Worm (Caenorhabditis elegans) whole organism, L1 larva: Measurements from ENCODE around the gene his-38.

Experiments used
- C34B4.2 ChIP-seq: sonication (generic microtip); optimal IDR thresholded peaks from 2 replicates; lab custom pipeline; 2017; ENCODE audit warnings: mild to moderate bottlenecking, missing genetic modification characterization, missing compliant biosample characterization
- aha-1 ChIP-seq: fragments of 150-350 bp; optimal IDR thresholded peaks from 2 replicates; lab custom pipeline; 2014; ENCODE audit warnings: missing biosample characterization, missing genetic modification characterization
- ama-1 ChIP-seq: fragments of 150-350 bp; optimal IDR thresholded peaks from 2 replicates; lab custom pipeline; 2014
- blmp-1 ChIP-seq: fragments of 150-350 bp; optimal IDR thresholded peaks from 2 replicates; lab custom pipeline; 2014; ENCODE audit warnings: missing biosample characterization, missing genetic modification characterization
- ceh-63 ChIP-seq: fragments of 200-800 bp; sonication (Bioruptor generic); optimal IDR thresholded peaks from 2 replicates; lab custom pipeline; 2018; ENCODE audit warnings: mild to moderate bottlenecking, missing genetic modification characterization, missing compliant biosample characterization
- ceh-82 ChIP-seq, 3 experiments: fragments of 150-350 bp in 1 of 3; sonication (generic microtip) in 2 of 3; optimal IDR thresholded peaks; 2 replicates each; lab custom pipeline; 2014 to 2017; ENCODE audit warnings: missing biosample characterization in 3 of 3, missing genetic modification characterization in 3 of 3
- ceh-88 ChIP-seq: fragments of 200-800 bp; sonication (Bioruptor generic); IDR thresholded peaks from 2 replicates; pipeline ENCODE4 v1.3.6; 2022; ENCODE audit warnings: missing genetic modification characterization, missing compliant biosample characterization
- ceh-90 ChIP-seq: sonication (generic microtip); optimal IDR thresholded peaks from 2 replicates; lab custom pipeline; 2016; ENCODE audit warnings: missing genetic modification characterization, missing compliant biosample characterization
- efl-1 ChIP-seq, 4 experiments: fragments of 150-350 bp; optimal IDR thresholded peaks in 3 of 4; peaks in 1 of 4; 1 replicate in 1 of 4; 2 replicates in 3 of 4; lab custom pipeline; 2014; ENCODE audit warnings: missing biosample characterization in 2 of 4, missing genetic modification characterization in 2 of 4, missing genetic modification reagents in 2 of 4
- elt-2 ChIP-seq: sonication (generic microtip); optimal IDR thresholded peaks from 2 replicates; lab custom pipeline; 2016; ENCODE audit warnings: missing genetic modification characterization, mild to moderate bottlenecking, inconsistent platforms, missing compliant biosample characterization, missing genetic modification reagents
- elt-3 ChIP-seq, 6 experiments: fragments of 150-350 bp in 1 of 6; sonication (generic microtip); optimal IDR thresholded peaks; 2 replicates each; lab custom pipeline; 2017 to 2018; ENCODE audit warnings: missing biosample characterization in 6 of 6, missing genetic modification characterization in 6 of 6, inconsistent platforms in 1 of 6
- fkh-10 ChIP-seq: sonication (generic microtip); optimal IDR thresholded peaks from 2 replicates; lab custom pipeline; 2017; ENCODE audit warnings: missing biosample characterization, missing genetic modification reagents, missing genetic modification characterization
- fkh-4 ChIP-seq: sonication (generic microtip); optimal IDR thresholded peaks from 2 replicates; lab custom pipeline; 2016; ENCODE audit warnings: missing compliant biosample characterization, missing genetic modification characterization, borderline replicate concordance
- fos-1 ChIP-seq: fragments of 150-350 bp; optimal IDR thresholded peaks from 2 replicates; lab custom pipeline; 2014; ENCODE audit warnings: missing biosample characterization, missing genetic modification characterization
- hpl-2 ChIP-seq: fragments of 150-350 bp; optimal IDR thresholded peaks from 2 replicates; lab custom pipeline; 2014; ENCODE audit warnings: missing biosample characterization, missing genetic modification reagents, missing genetic modification characterization
- irx-1 ChIP-seq: sonication (generic microtip); optimal IDR thresholded peaks from 2 replicates; lab custom pipeline; 2016; ENCODE audit warnings: missing genetic modification characterization, missing compliant biosample characterization
- jun-1 ChIP-seq: fragments of 150-350 bp; optimal IDR thresholded peaks from 2 replicates; lab custom pipeline; 2014; ENCODE audit warnings: missing biosample characterization, missing genetic modification reagents, missing genetic modification characterization
- lin-15B ChIP-seq: fragments of 150-350 bp; sonication (generic microtip); optimal IDR thresholded peaks from 3 replicates; lab custom pipeline; 2014; ENCODE audit warnings: missing biosample characterization, missing genetic modification characterization
- lin-35 ChIP-seq, 2 experiments: fragments of 150-350 bp; optimal IDR thresholded peaks; 2 replicates each; lab custom pipeline; 2014; ENCODE audit warnings: missing biosample characterization in 2 of 2, missing genetic modification characterization in 2 of 2, missing genetic modification reagents in 2 of 2
- lsy-2 ChIP-seq, 2 experiments: fragments of 150-350 bp; optimal IDR thresholded peaks; 2 replicates each; lab custom pipeline; 2014; ENCODE audit warnings: missing biosample characterization in 2 of 2, missing genetic modification characterization in 2 of 2
- mdl-1 ChIP-seq, 2 experiments: fragments of 150-350 bp; optimal IDR thresholded peaks; 2 replicates each; lab custom pipeline; 2014 to 2017; ENCODE audit warnings: missing biosample characterization in 2 of 2, missing genetic modification characterization in 2 of 2, inconsistent platforms in 1 of 2
- mep-1 ChIP-seq: fragments of 150-350 bp; optimal IDR thresholded peaks from 2 replicates; lab custom pipeline; 2014; ENCODE audit warnings: missing biosample characterization, missing genetic modification characterization
- nhr-20 ChIP-seq: sonication (generic microtip); optimal IDR thresholded peaks from 2 replicates; lab custom pipeline; 2016; ENCODE audit warnings: mild to moderate bottlenecking, missing genetic modification characterization, missing compliant biosample characterization
- nhr-237 ChIP-seq: fragments of 150-350 bp; optimal IDR thresholded peaks from 2 replicates; lab custom pipeline; 2014; ENCODE audit warnings: missing biosample characterization, missing genetic modification characterization
- nhr-28 ChIP-seq: fragments of 150-350 bp; optimal IDR thresholded peaks from 2 replicates; lab custom pipeline; 2014; ENCODE audit warnings: missing biosample characterization, missing genetic modification characterization
- nhr-47 ChIP-seq: sonication (generic microtip); optimal IDR thresholded peaks from 2 replicates; lab custom pipeline; 2016; ENCODE audit warnings: mild to moderate bottlenecking, missing genetic modification characterization, moderate library complexity, missing compliant biosample characterization
- nhr-71 ChIP-seq: sonication (generic microtip); optimal IDR thresholded peaks from 2 replicates; lab custom pipeline; 2016; ENCODE audit warnings: mild to moderate bottlenecking, missing genetic modification characterization, moderate library complexity, missing compliant biosample characterization
- nhr-90 ChIP-seq: sonication (generic microtip); optimal IDR thresholded peaks from 2 replicates; lab custom pipeline; 2016; ENCODE audit warnings: mild to moderate bottlenecking, missing genetic modification characterization, missing compliant biosample characterization; ENCODE audit not compliant: poor library complexity
- pqm-1 ChIP-seq: sonication (generic microtip); optimal IDR thresholded peaks from 3 replicates; lab custom pipeline; 2017; ENCODE audit warnings: missing biosample characterization, missing genetic modification characterization
- skn-1 ChIP-seq: fragments of 150-350 bp; optimal IDR thresholded peaks from 2 replicates; lab custom pipeline; 2014; ENCODE audit warnings: missing biosample characterization, missing genetic modification characterization
- snpc-4 ChIP-seq: fragments of 150-350 bp; optimal IDR thresholded peaks from 2 replicates; lab custom pipeline; 2014; ENCODE audit warnings: missing biosample characterization, missing genetic modification characterization
- sptf-1 ChIP-seq: fragments of 150-350 bp; optimal IDR thresholded peaks from 2 replicates; lab custom pipeline; 2014; ENCODE audit warnings: missing biosample characterization, missing genetic modification characterization
- tbx-2 ChIP-seq: sonication (generic microtip); optimal IDR thresholded peaks from 2 replicates; lab custom pipeline; 2016; ENCODE audit warnings: missing genetic modification characterization, missing compliant biosample characterization
- xbp-1 ChIP-seq: sonication (generic microtip); optimal IDR thresholded peaks from 2 replicates; lab custom pipeline; 2016; ENCODE audit warnings: missing genetic modification characterization, missing compliant biosample characterization
- zag-1 ChIP-seq: fragments of 150-350 bp; optimal IDR thresholded peaks from 2 replicates; lab custom pipeline; 2014; ENCODE audit warnings: missing biosample characterization, missing genetic modification characterization
- ztf-11 ChIP-seq, 2 experiments: sonication (generic microtip); optimal IDR thresholded peaks; 2 replicates each; lab custom pipeline; 2016 to 2017; ENCODE audit warnings: missing genetic modification characterization in 2 of 2, missing biosample characterization in 1 of 2, missing compliant biosample characterization in 1 of 2
- ztf-4 ChIP-seq: fragments of 150-350 bp; optimal IDR thresholded peaks from 2 replicates; lab custom pipeline; 2014; ENCODE audit warnings: missing biosample characterization, missing genetic modification characterization

The his-38 gene

ce11 chrX:7316485-7317391, 7.1 kb upstream of the his-38 start, which contains the start of the genes spp-2 and spp-6:
Gene spp-2 (minus strand): TSS chrX:7316818.
Gene spp-6 (plus strand): TSS chrX:7317341.
- peak; percentile 52 for TF ChIP-seq ama-1
- TF ChIP-seq lin-15B (tag; lab: Kevin White, UChicago): no peak
- TF ChIP-seq hpl-2: no peak
- no peak for TF ChIP-seq C34B4.2 (tag; lab: Kevin White, UChicago)
- no peak for TF ChIP-seq tbx-2
- TF ChIP-seq sptf-1: no peak
- peak; percentile 29 for TF ChIP-seq nhr-71 (tag; lab: Kevin White, UChicago)
- peak; percentile 18 for TF ChIP-seq jun-1 (tag; lab: Kevin White, UChicago)
- TF ChIP-seq snpc-4 (tag; lab: Kevin White, UChicago): no peak
- TF ChIP-seq ceh-63 (GFP tag; lab: Kevin White, UChicago): no peak
- no peak for TF ChIP-seq nhr-237
- TF ChIP-seq pqm-1 (tag; lab: Kevin White, UChicago): peak; percentile 39
- TF ChIP-seq skn-1: no peak
- no peak for TF ChIP-seq nhr-47 (tag; lab: Kevin White, UChicago)
- no peak for TF ChIP-seq fos-1 (tag; lab: Kevin White, UChicago)
- no peak for TF ChIP-seq elt-3 (tag; optimal IDR thresholded peaks at IDR 0.05; lab: Kevin White, UChicago)
- no peak for TF ChIP-seq mep-1 (tag; lab: Kevin White, UChicago)
- no peak for TF ChIP-seq ztf-4 (tag; lab: Kevin White, UChicago)
- no peak for TF ChIP-seq fkh-4
- no peak for TF ChIP-seq ztf-11 (tag; optimal IDR thresholded peaks at IDR 0.05; lab: Kevin White, UChicago)
- no peak for TF ChIP-seq xbp-1 (tag; lab: Kevin White, UChicago)
- TF ChIP-seq blmp-1: no peak
- TF ChIP-seq ceh-88 (GFP tag; lab: Robert Waterston, UW): no peak
- TF ChIP-seq lin-35 (GFP tag; optimal IDR thresholded peaks at IDR 0.05; lab: Kevin White, UChicago): peak in 1 of 2 experiments; percentile 36
- peak; percentile 85 for TF ChIP-seq elt-2 (tag; lab: Kevin White, UChicago)
- no peak for TF ChIP-seq irx-1 (tag; lab: Kevin White, UChicago)
- no peak for TF ChIP-seq nhr-28 (tag; lab: Kevin White, UChicago)
- no peak for TF ChIP-seq aha-1 (tag; lab: Kevin White, UChicago)
- TF ChIP-seq ceh-82 (tag; optimal IDR thresholded peaks at IDR 0.05; lab: Kevin White, UChicago): no peak

DNA sequence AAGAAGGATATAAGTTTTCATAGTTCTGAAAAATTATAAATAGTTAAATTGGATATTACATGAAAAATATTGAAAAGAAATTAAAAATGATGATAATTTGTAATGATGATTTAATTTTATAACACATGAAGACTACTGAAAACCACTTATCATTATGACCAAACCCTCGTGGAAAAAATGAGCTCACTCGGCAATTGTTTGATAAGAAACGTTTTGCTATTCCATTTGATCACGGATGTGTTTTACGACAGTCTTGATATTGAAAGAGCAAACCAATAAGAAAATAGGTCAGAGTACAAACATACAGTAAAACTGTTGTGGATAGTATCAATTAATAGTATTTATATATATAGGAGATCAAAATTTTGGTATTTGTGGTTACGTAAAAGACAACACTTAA, 5.7 kb upstream of the his-38 start, which contains the start of gene spp-3:
TSS of gene spp-3 (minus strand) at position 25 of the 400 bp plus-strand sequence.
- TF ChIP-seq lin-35 (GFP tag; optimal IDR thresholded peaks at IDR 0.05; lab: Kevin White, UChicago) (peak in 1 of 2 experiments; percentile 41), mdl-1 (tag; optimal IDR thresholded peaks at IDR 0.05; lab: Kevin White, UChicago) (no peak), nhr-90 (tag; lab: Kevin White, UChicago) (peak; percentile 8), blmp-1 (no peak), nhr-20 (peak; percentile 17), pqm-1 (tag; lab: Kevin White, UChicago) (peak; percentile 20), elt-2 (tag; lab: Kevin White, UChicago) (peak; percentile 93), ztf-11 (tag; optimal IDR thresholded peaks at IDR 0.05; lab: Kevin White, UChicago) (no peak), lsy-2 (tag; optimal IDR thresholded peaks at IDR 0.05; lab: Kevin White, UChicago) (peak in 1 of 2 experiments; percentile 39)

- TF ChIP-seq nhr-20: no peak
- no peak for TF ChIP-seq aha-1 (tag; lab: Kevin White, UChicago)
- TF ChIP-seq efl-1 (optimal IDR thresholded peaks at IDR 0.05; lab: Kevin White, UChicago): no peak
- TF ChIP-seq efl-1 (GFP tag; optimal IDR thresholded peaks at IDR 0.05 in 1 of 2; lab: Kevin White, UChicago): peak in 1 of 2 experiments; percentile 16
- no peak for TF ChIP-seq fkh-10 (GFP tag; lab: Kevin White, UChicago)
- TF ChIP-seq zag-1 (tag; lab: Kevin White, UChicago): no peak
- TF ChIP-seq C34B4.2 (tag; lab: Kevin White, UChicago): no peak
- peak; percentile 40 for TF ChIP-seq elt-2 (tag; lab: Kevin White, UChicago)
- no peak for TF ChIP-seq ceh-90
Measured at ce11 chrX:7314564-7314963, 4.9 kb upstream of the his-38 start.
